Worm (Caenorhabditis elegans): ENCODE data around the gene Y73B6BL.270.

Y73B6BL.270 gene

ce11 chrIV:6333915-6334314, 31.2 kb upstream of the Y73B6BL.270 start, which contains the start of gene blos-2:
Gene blos-2, plus strand, starts transcription at chrIV:6334215.
- TF ChIP-seq snpc-4 (tag; optimal IDR thresholded peaks at IDR 0.05) = no peak
- no peak for TF ChIP-seq elt-3 (tag; optimal IDR thresholded peaks at IDR 0.05)
- TF ChIP-seq nhr-25 (tag; optimal IDR thresholded peaks at IDR 0.05) = no peak
- TF ChIP-seq crh-2 (tag; optimal IDR thresholded peaks at IDR 0.05) = no peak
- no peak for TF ChIP-seq nhr-23 (tag; optimal IDR thresholded peaks at IDR 0.05)
- TF ChIP-seq ceh-16 (tag; optimal IDR thresholded peaks at IDR 0.05) = no peak
- no peak for TF ChIP-seq ama-1 (optimal IDR thresholded peaks at IDR 0.05)
- TF ChIP-seq sem-4 (tag; optimal IDR thresholded peaks at IDR 0.05) = no peak
- TF ChIP-seq gmeb-1 (tag; optimal IDR thresholded peaks at IDR 0.05) = no peak
- no peak for TF ChIP-seq sma-3 (GFP tag; optimal IDR thresholded peaks at IDR 0.05)

- TF ChIP-seq nhr-11 (tag; optimal IDR thresholded peaks at IDR 0.05) (no peak), nhr-129 (tag; optimal IDR thresholded peaks at IDR 0.05) (peak; percentile 9), sma-9 (GFP tag; optimal IDR thresholded peaks at IDR 0.05) (peak; percentile 9), sma-9 (tag; optimal IDR thresholded peaks at IDR 0.05) (no peak), unc-39 (tag; optimal IDR thresholded peaks at IDR 0.05) (no peak)
These were observed 29.2 kb upstream of the Y73B6BL.270 start, which contains the start of gene mif-4 for ce11 chrIV:6335908-6336307. Gene mif-4, minus strand, starts transcription at chrIV:6335994.

- TF ChIP-seq C34F6.9 (tag; optimal IDR thresholded peaks at IDR 0.05) = peak; percentile 99
- TF ChIP-seq sem-4 (tag; optimal IDR thresholded peaks at IDR 0.05) = peak; percentile 98
- TF ChIP-seq unc-39 (tag; optimal IDR thresholded peaks at IDR 0.05) = no peak
- TF ChIP-seq nhr-11 (tag; optimal IDR thresholded peaks at IDR 0.05) = no peak
- TF ChIP-seq unc-62 (GFP tag; optimal IDR thresholded peaks at IDR 0.05) = peak; percentile 88
- peak; percentile 41 for TF ChIP-seq zag-1 (tag; optimal IDR thresholded peaks at IDR 0.05)
- TF ChIP-seq elt-1 (tag; optimal IDR thresholded peaks at IDR 0.05) = peak; percentile 28
- peak; percentile 98 to 99 for TF ChIP-seq mdl-1 (tag; optimal IDR thresholded peaks at IDR 0.05)
- TF ChIP-seq dmd-4 (tag; optimal IDR thresholded peaks at IDR 0.05) = no peak
- TF ChIP-seq nhr-23 (tag; optimal IDR thresholded peaks at IDR 0.05) = no peak
- peak; percentile 97 for TF ChIP-seq F13H6.1 (tag; optimal IDR thresholded peaks at IDR 0.05)
- TF ChIP-seq mab-5 (tag; optimal IDR thresholded peaks at IDR 0.05) = peak; percentile 81
- TF ChIP-seq lin-39 (tag; optimal IDR thresholded peaks at IDR 0.05) = no peak
- TF ChIP-seq peb-1 (tag; optimal IDR thresholded peaks at IDR 0.05) = no peak
- TF ChIP-seq mbf-1 (tag; optimal IDR thresholded peaks at IDR 0.05) = no peak
- peak; percentile 95 for TF ChIP-seq nhr-6 (tag; optimal IDR thresholded peaks at IDR 0.05)
- TF ChIP-seq sma-9 (GFP tag; optimal IDR thresholded peaks at IDR 0.05) = peak; percentile 100
- TF ChIP-seq sma-9 (tag; optimal IDR thresholded peaks at IDR 0.05) = peak; percentile 79
- peak; percentile 87 for TF ChIP-seq egl-27 (tag; optimal IDR thresholded peaks at IDR 0.05)
- TF ChIP-seq elt-3 (tag; optimal IDR thresholded peaks at IDR 0.05) = no peak
- peak; percentile 74 for TF ChIP-seq nhr-10 (tag; optimal IDR thresholded peaks at IDR 0.05)
- no peak for TF ChIP-seq aly-2 (tag; optimal IDR thresholded peaks at IDR 0.05)
- no peak for TF ChIP-seq alr-1 (tag; optimal IDR thresholded peaks at IDR 0.05)
- peak; percentile 80 for TF ChIP-seq unc-55 (GFP tag; optimal IDR thresholded peaks at IDR 0.05)
- TF ChIP-seq ztf-11 (tag; optimal IDR thresholded peaks at IDR 0.05) = no peak
- peak; percentile 70 for TF ChIP-seq lin-13 (GFP tag; optimal IDR thresholded peaks at IDR 0.05)
- TF ChIP-seq sma-3 (GFP tag; optimal IDR thresholded peaks at IDR 0.05) = peak; percentile 97
- TF ChIP-seq ama-1 (optimal IDR thresholded peaks at IDR 0.05) = peak; percentile 23
- TF ChIP-seq ztf-4 (tag; optimal IDR thresholded peaks at IDR 0.05) = peak; percentile 96
- peak; percentile 45 for TF ChIP-seq ceh-82 (tag; optimal IDR thresholded peaks at IDR 0.05)
- TF ChIP-seq ZK546.5 (tag; optimal IDR thresholded peaks at IDR 0.05) = peak; percentile 22
- TF ChIP-seq gmeb-1 (tag; optimal IDR thresholded peaks at IDR 0.05) = peak; percentile 89
- TF ChIP-seq fos-1 (tag; optimal IDR thresholded peaks at IDR 0.05) = peak; percentile 87
- TF ChIP-seq skn-1 (tag; optimal IDR thresholded peaks at IDR 0.05) = peak; percentile 53
- no peak for TF ChIP-seq nhr-237 (tag; optimal IDR thresholded peaks at IDR 0.05)
- no peak for TF ChIP-seq ztf-1 (GFP tag; conservative IDR thresholded peaks at IDR 0.05)
- TF ChIP-seq blmp-1 (tag; optimal IDR thresholded peaks at IDR 0.05; ENCODE audit: insufficient read depth) = peak; percentile 98
- no peak for TF ChIP-seq nhr-12 (tag; optimal IDR thresholded peaks at IDR 0.05)
- peak; percentile 98 for TF ChIP-seq nhr-129 (tag; optimal IDR thresholded peaks at IDR 0.05)
- peak; percentile 27 for TF ChIP-seq R02D3.7 (tag; optimal IDR thresholded peaks at IDR 0.05)
- TF ChIP-seq nhr-25 (tag; optimal IDR thresholded peaks at IDR 0.05) = peak; percentile 99
- TF ChIP-seq ceh-16 (tag; optimal IDR thresholded peaks at IDR 0.05) = peak; percentile 77
- no peak for TF ChIP-seq nhr-77 (tag; optimal IDR thresholded peaks at IDR 0.05)
- TF ChIP-seq lsy-2 (tag; optimal IDR thresholded peaks at IDR 0.05) = peak; percentile 64 to 95
- peak; percentile 98 for TF ChIP-seq nhr-21 (tag; optimal IDR thresholded peaks at IDR 0.05)
- TF ChIP-seq snpc-4 (tag; optimal IDR thresholded peaks at IDR 0.05) = peak; percentile 57
- TF ChIP-seq crh-2 (tag; optimal IDR thresholded peaks at IDR 0.05) = peak; percentile 96
- peak; percentile 62 for TF ChIP-seq lin-11 (tag; optimal IDR thresholded peaks at IDR 0.05)
- peak; percentile 91 for TF ChIP-seq Y55F3AM.14 (GFP tag; optimal IDR thresholded peaks at IDR 0.05)
These were observed 28.4 kb upstream of the Y73B6BL.270 start for ce11 chrIV:6336748-6337147.

All from whole organism, L2 larva.